Worm (Caenorhabditis elegans) whole organism, L3 larva: ENCODE results near the gene mua-6.

Experiments used
- elt-2 ChIP-seq: sonication (generic microtip); optimal IDR thresholded peaks from 2 replicates; lab custom pipeline; 2016; ENCODE audit warnings: missing genetic modification reagents, mild to moderate bottlenecking, missing genetic modification characterization, missing compliant biosample characterization
- nfya-1 ChIP-seq: sonication (generic microtip); optimal IDR thresholded peaks from 2 replicates; lab custom pipeline; 2017; ENCODE audit warnings: missing genetic modification characterization, mild to moderate bottlenecking, missing compliant biosample characterization, antibody characterized with exemption, moderate library complexity; ENCODE audit not compliant: insufficient read depth
- nhr-67 ChIP-seq: fragments of 150-350 bp; optimal IDR thresholded peaks from 2 replicates; lab custom pipeline; 2014; ENCODE audit warnings: missing biosample characterization, missing genetic modification characterization
- tbx-2 ChIP-seq: sonication (generic microtip); optimal IDR thresholded peaks from 2 replicates; lab custom pipeline; 2016; ENCODE audit warnings: mild to moderate bottlenecking, missing genetic modification characterization, missing compliant biosample characterization

DNA sequence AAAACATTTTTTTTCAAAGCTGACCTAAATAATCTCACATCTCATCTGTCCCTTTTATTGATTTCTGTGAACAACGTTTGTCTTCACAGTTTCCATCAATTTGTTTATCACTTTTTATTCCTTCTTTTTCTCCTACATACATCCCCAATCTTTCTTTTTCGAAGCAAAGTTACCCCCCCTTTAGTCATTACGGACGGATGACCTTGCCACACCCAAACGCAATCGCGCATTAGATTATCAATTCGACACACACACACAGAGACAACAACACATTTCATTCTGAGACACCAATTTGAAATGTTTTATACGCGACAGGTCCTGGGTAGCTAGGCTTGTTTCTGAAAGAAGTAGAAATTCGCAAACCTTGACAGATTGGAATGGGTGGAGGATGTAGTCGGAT is 2.2 kb downstream of the mua-6 start:
- TF ChIP-seq tbx-2 (tag; lab: Kevin White, UChicago), result no peak
- TF ChIP-seq nfya-1 (tag; lab: Kevin White, UChicago), result no peak
- TF ChIP-seq nhr-67 (tag; lab: Kevin White, UChicago), result no peak
- no peak for TF ChIP-seq elt-2 (tag; lab: Kevin White, UChicago)
